Worm (Caenorhabditis elegans) whole organism, L3 larva: ENCODE data around the gene dyf-19.

Experiments
- R02D3.7 ChIP-seq: fragments of 150-350 bp; optimal IDR thresholded peaks from 2 replicates; lab custom pipeline; 2014; ENCODE audit warnings: missing biosample characterization, missing genetic modification characterization
- ZK546.5 ChIP-seq: sonication (generic microtip); optimal IDR thresholded peaks from 2 replicates; lab custom pipeline; 2017; ENCODE audit warnings: missing biosample characterization, missing genetic modification characterization
- aly-2 ChIP-seq: fragments of 150-350 bp; optimal IDR thresholded peaks from 2 replicates; lab custom pipeline; 2014; ENCODE audit warnings: missing biosample characterization, missing genetic modification characterization
- ceh-16 ChIP-seq: sonication (generic microtip); optimal IDR thresholded peaks from 2 replicates; lab custom pipeline; 2017; ENCODE audit warnings: missing biosample characterization, missing genetic modification characterization
- ceh-28 ChIP-seq: fragments of 150-350 bp; optimal IDR thresholded peaks from 2 replicates; lab custom pipeline; 2014; ENCODE audit warnings: missing biosample characterization, missing genetic modification reagents, missing genetic modification characterization
- ceh-82 ChIP-seq: fragments of 150-350 bp; optimal IDR thresholded peaks from 2 replicates; lab custom pipeline; 2014; ENCODE audit warnings: missing biosample characterization, missing genetic modification characterization
- ceh-9 ChIP-seq: sonication (generic microtip); optimal IDR thresholded peaks from 2 replicates; lab custom pipeline; 2018; ENCODE audit warnings: missing biosample characterization, missing genetic modification characterization
- daf-12 ChIP-seq: fragments of 150-350 bp; optimal IDR thresholded peaks from 2 replicates; lab custom pipeline; 2014; ENCODE audit warnings: missing biosample characterization, missing genetic modification reagents, missing genetic modification characterization
- egl-5 ChIP-seq: fragments of 150-350 bp; optimal IDR thresholded peaks from 2 replicates; lab custom pipeline; 2017; ENCODE audit warnings: missing biosample characterization, missing genetic modification reagents, missing genetic modification characterization, inconsistent platforms
- elt-1 ChIP-seq: fragments of 150-350 bp; optimal IDR thresholded peaks from 2 replicates; lab custom pipeline; 2014; ENCODE audit warnings: missing biosample characterization, missing genetic modification characterization
- elt-2 ChIP-seq: sonication (generic microtip); optimal IDR thresholded peaks from 2 replicates; lab custom pipeline; 2016; ENCODE audit warnings: missing genetic modification reagents, mild to moderate bottlenecking, missing genetic modification characterization, missing compliant biosample characterization
- elt-3 ChIP-seq, 3 experiments: fragments of 150-350 bp in 1 of 3; sonication (generic microtip) in 2 of 3; optimal IDR thresholded peaks; 2 replicates in 2 of 3; 4 replicates in 1 of 3; lab custom pipeline; 2014 to 2017; ENCODE audit warnings: missing biosample characterization in 3 of 3, missing genetic modification characterization in 3 of 3
- eor-1 ChIP-seq, 2 experiments: fragments of 150-350 bp; optimal IDR thresholded peaks; 2 replicates each; lab custom pipeline; 2014 to 2018; ENCODE audit warnings: missing biosample characterization in 2 of 2, missing genetic modification characterization in 2 of 2
- fkh-2 ChIP-seq: fragments of 150-350 bp; optimal IDR thresholded peaks from 2 replicates; lab custom pipeline; 2014; ENCODE audit warnings: missing biosample characterization, missing genetic modification reagents, missing genetic modification characterization
- fos-1 ChIP-seq: fragments of 150-350 bp; optimal IDR thresholded peaks from 2 replicates; lab custom pipeline; 2014; ENCODE audit warnings: missing biosample characterization, missing genetic modification characterization
- jun-1 ChIP-seq: fragments of 150-350 bp; optimal IDR thresholded peaks from 2 replicates; lab custom pipeline; 2014; ENCODE audit warnings: missing biosample characterization, missing genetic modification reagents, missing genetic modification characterization
- lin-39 ChIP-seq: fragments of 150-350 bp; optimal IDR thresholded peaks from 2 replicates; lab custom pipeline; 2018; ENCODE audit warnings: missing biosample characterization, missing genetic modification reagents, missing genetic modification characterization
- lsy-12 ChIP-seq: sonication (generic microtip); optimal IDR thresholded peaks from 2 replicates; lab custom pipeline; 2016; ENCODE audit warnings: mild to moderate bottlenecking, missing genetic modification characterization, missing compliant biosample characterization
- mdl-1 ChIP-seq: fragments of 150-350 bp; optimal IDR thresholded peaks from 2 replicates; lab custom pipeline; 2014; ENCODE audit warnings: missing biosample characterization, missing genetic modification characterization
- mml-1 ChIP-seq: fragments of 150-350 bp; sonication (generic microtip); optimal IDR thresholded peaks from 3 replicates; lab custom pipeline; 2014; ENCODE audit warnings: missing biosample characterization, missing genetic modification characterization
- nfya-1 ChIP-seq: sonication (generic microtip); optimal IDR thresholded peaks from 2 replicates; lab custom pipeline; 2017; ENCODE audit warnings: missing genetic modification characterization, mild to moderate bottlenecking, missing compliant biosample characterization, antibody characterized with exemption, moderate library complexity; ENCODE audit not compliant: insufficient read depth
- nhr-11 ChIP-seq: fragments of 150-350 bp; optimal IDR thresholded peaks from 2 replicates; lab custom pipeline; 2014; ENCODE audit warnings: missing biosample characterization, missing genetic modification characterization
- nhr-12 ChIP-seq: fragments of 150-350 bp; optimal IDR thresholded peaks from 2 replicates; lab custom pipeline; 2014; ENCODE audit warnings: missing biosample characterization, missing genetic modification characterization
- nhr-23 ChIP-seq: fragments of 150-350 bp; optimal IDR thresholded peaks from 2 replicates; lab custom pipeline; 2014; ENCODE audit warnings: missing biosample characterization, missing genetic modification reagents, missing genetic modification characterization
- nhr-237 ChIP-seq: fragments of 150-350 bp; optimal IDR thresholded peaks from 2 replicates; lab custom pipeline; 2014; ENCODE audit warnings: missing biosample characterization, missing genetic modification characterization
- nhr-25 ChIP-seq: sonication (generic microtip); optimal IDR thresholded peaks from 2 replicates; lab custom pipeline; 2017; ENCODE audit warnings: missing biosample characterization, missing genetic modification characterization
- nhr-28 ChIP-seq: fragments of 150-350 bp; optimal IDR thresholded peaks from 2 replicates; lab custom pipeline; 2014; ENCODE audit warnings: missing biosample characterization, missing genetic modification characterization
- nhr-43 ChIP-seq: sonication (generic microtip); optimal IDR thresholded peaks from 2 replicates; lab custom pipeline; 2016; ENCODE audit warnings: mild to moderate bottlenecking, missing genetic modification characterization, missing compliant biosample characterization; ENCODE audit not compliant: poor library complexity, severe bottlenecking
- nhr-67 ChIP-seq: fragments of 150-350 bp; optimal IDR thresholded peaks from 2 replicates; lab custom pipeline; 2014; ENCODE audit warnings: missing biosample characterization, missing genetic modification characterization
- nhr-76 ChIP-seq: fragments of 150-350 bp; sonication (generic microtip); optimal IDR thresholded peaks from 5 replicates; lab custom pipeline; 2014; ENCODE audit warnings: missing biosample characterization, missing genetic modification characterization
- pha-4 ChIP-seq: fragments of 150-350 bp; optimal IDR thresholded peaks from 2 replicates; lab custom pipeline; 2014; ENCODE audit warnings: missing biosample characterization, missing genetic modification reagents, missing genetic modification characterization
- pqm-1 ChIP-seq: fragments of 150-350 bp; optimal IDR thresholded peaks from 2 replicates; lab custom pipeline; 2017; ENCODE audit warnings: missing biosample characterization, missing genetic modification characterization, inconsistent platforms
- sea-2 ChIP-seq: fragments of 150-350 bp; sonication (generic microtip); optimal IDR thresholded peaks from 4 replicates; lab custom pipeline; 2014; ENCODE audit warnings: missing biosample characterization, missing genetic modification reagents, missing genetic modification characterization
- skn-1 ChIP-seq: fragments of 150-350 bp; optimal IDR thresholded peaks from 2 replicates; lab custom pipeline; 2014; ENCODE audit warnings: missing biosample characterization, missing genetic modification characterization
- snpc-4 ChIP-seq: fragments of 150-350 bp; optimal IDR thresholded peaks from 2 replicates; lab custom pipeline; 2014; ENCODE audit warnings: missing biosample characterization, missing genetic modification characterization
- unc-39 ChIP-seq: sonication (generic microtip); optimal IDR thresholded peaks from 4 replicates; lab custom pipeline; 2017; ENCODE audit warnings: missing biosample characterization, missing genetic modification characterization
- unc-62 ChIP-seq: fragments of 150-350 bp; sonication (generic microtip); optimal IDR thresholded peaks from 4 replicates; lab custom pipeline; 2014; ENCODE audit warnings: missing biosample characterization, missing genetic modification reagents, missing genetic modification characterization
- zag-1 ChIP-seq: fragments of 150-350 bp; optimal IDR thresholded peaks from 2 replicates; lab custom pipeline; 2014; ENCODE audit warnings: missing biosample characterization, missing genetic modification characterization
- ztf-11 ChIP-seq: fragments of 150-350 bp; optimal IDR thresholded peaks from 2 replicates; lab custom pipeline; 2014; ENCODE audit warnings: missing biosample characterization, missing genetic modification characterization
- ztf-4 ChIP-seq: fragments of 150-350 bp; optimal IDR thresholded peaks from 2 replicates; lab custom pipeline; 2014; ENCODE audit warnings: missing biosample characterization, missing genetic modification characterization

dyf-19 gene

ce11 chrV:19645572-19646155 is 20.8 kb downstream of the dyf-19 start, which contains the start of gene Y43F8C.9:
Gene Y43F8C.9, plus strand, starts transcription at chrV:19646105.
- TF ChIP-seq daf-12 (tag; lab: Kevin White, UChicago) = no peak
- TF ChIP-seq mml-1 = no peak
- TF ChIP-seq ceh-28 (tag; lab: Kevin White, UChicago) = no peak
- no peak for TF ChIP-seq jun-1
- TF ChIP-seq nhr-25 (tag; lab: Kevin White, UChicago) = no peak
- no peak for TF ChIP-seq nhr-12 (tag; lab: Kevin White, UChicago)
- no peak for TF ChIP-seq snpc-4 (tag; lab: Kevin White, UChicago)
- TF ChIP-seq ceh-82 = no peak
- TF ChIP-seq sea-2 (GFP tag; lab: Kevin White, UChicago) = no peak
- no peak for TF ChIP-seq aly-2 (tag; lab: Kevin White, UChicago)
- TF ChIP-seq unc-39 (tag; lab: Kevin White, UChicago) = no peak
- TF ChIP-seq nhr-23 = no peak
- TF ChIP-seq lsy-12 (tag; lab: Kevin White, UChicago) = no peak
- no peak for TF ChIP-seq nhr-67 (tag; lab: Kevin White, UChicago)
- no peak for TF ChIP-seq fos-1 (tag; lab: Kevin White, UChicago)
- no peak for TF ChIP-seq elt-2 (tag; lab: Kevin White, UChicago)

ce11 chrV:19655151-19655550 is 30.3 kb downstream of the dyf-19 start, which contains the start of gene dmd-3:
Gene dmd-3, minus strand, starts transcription at chrV:19655251.
- TF ChIP-seq nfya-1 (tag; lab: Kevin White, UChicago) = no peak
- TF ChIP-seq ceh-16 = no peak
- TF ChIP-seq fos-1 (tag; lab: Kevin White, UChicago) = no peak
- no peak for TF ChIP-seq nhr-237
- no peak for TF ChIP-seq pqm-1 (tag; lab: Kevin White, UChicago)
- TF ChIP-seq ZK546.5 (tag; lab: Kevin White, UChicago) = no peak
- no peak for TF ChIP-seq elt-3 (tag; optimal IDR thresholded peaks at IDR 0.05; lab: Kevin White, UChicago)
- TF ChIP-seq lsy-12 (tag; lab: Kevin White, UChicago) = no peak
- TF ChIP-seq nhr-43 = no peak
- TF ChIP-seq lin-39 (tag; lab: Kevin White, UChicago) = no peak
- no peak for TF ChIP-seq ztf-11
- no peak for TF ChIP-seq fkh-2 (tag; lab: Kevin White, UChicago)
- no peak for TF ChIP-seq mdl-1
- no peak for TF ChIP-seq egl-5
- TF ChIP-seq zag-1 = no peak
- no peak for TF ChIP-seq ceh-9 (tag; lab: Kevin White, UChicago)
- no peak for TF ChIP-seq elt-2 (tag; lab: Kevin White, UChicago)
- no peak for TF ChIP-seq nhr-12 (tag; lab: Kevin White, UChicago)
- no peak for TF ChIP-seq pha-4 (tag; lab: Kevin White, UChicago)
- no peak for TF ChIP-seq ztf-4 (tag; lab: Kevin White, UChicago)

ce11 chrV:19664574-19664973 is 39.7 kb downstream of the dyf-19 start:
- no peak for TF ChIP-seq egl-5
- no peak for TF ChIP-seq elt-1 (tag; lab: Kevin White, UChicago)
- no peak for TF ChIP-seq eor-1 (tag; optimal IDR thresholded peaks at IDR 0.05; lab: Kevin White, UChicago)
- TF ChIP-seq nhr-11 (tag; lab: Kevin White, UChicago) = no peak
- TF ChIP-seq nhr-28 (tag; lab: Kevin White, UChicago) = no peak
- TF ChIP-seq R02D3.7 (tag; lab: Kevin White, UChicago) = no peak
- no peak for TF ChIP-seq lin-39 (tag; lab: Kevin White, UChicago)
- TF ChIP-seq unc-62 (GFP tag; lab: Kevin White, UChicago) = no peak
- no peak for TF ChIP-seq nhr-76
- TF ChIP-seq nhr-67 (tag; lab: Kevin White, UChicago) = no peak
- no peak for TF ChIP-seq skn-1 (tag; lab: Kevin White, UChicago)
- no peak for TF ChIP-seq sea-2 (GFP tag; lab: Kevin White, UChicago)
- TF ChIP-seq pqm-1 (tag; lab: Kevin White, UChicago) = no peak
- no peak for TF ChIP-seq nhr-25 (tag; lab: Kevin White, UChicago)
- no peak for TF ChIP-seq ceh-82
- TF ChIP-seq, all 47 proteins: peak for 0
